Worm (Caenorhabditis elegans) whole organism, young adult: ENCODE results near the gene trxr-1.
A peak's percentile ranks its signal among the peaks of the same experiment; 100 is the strongest.

Experiments used
- B0019.2 ChIP-seq: fragments of 200-800 bp; sonication (Bioruptor generic); conservative IDR thresholded peaks from 2 replicates; pipeline ENCODE4 v1.3.6; 2022; ENCODE audit warnings: missing genetic modification reagents, missing genetic modification characterization, missing compliant biosample characterization
- B0035.1 ChIP-seq: sonication (generic microtip); optimal IDR thresholded peaks from 2 replicates; lab custom pipeline; 2016; ENCODE audit warnings: missing genetic modification characterization, mild to moderate bottlenecking, missing compliant biosample characterization, missing genotype, missing genetic modification reagents
- C06A6.2 ChIP-seq: fragments of 200-800 bp; sonication (Bioruptor generic); conservative IDR thresholded peaks from 2 replicates; pipeline ENCODE4 v1.3.6; 2022; ENCODE audit warnings: missing genetic modification characterization, missing compliant biosample characterization
- D2030.7 ChIP-seq: fragments of 200-800 bp; sonication (Bioruptor generic); IDR thresholded peaks from 2 replicates; pipeline ENCODE4 v1.3.6; 2022; ENCODE audit warnings: missing genetic modification reagents, missing genetic modification characterization, missing compliant biosample characterization
- F23B12.7 ChIP-seq: sonication (generic microtip); optimal IDR thresholded peaks from 2 replicates; lab custom pipeline; 2017; ENCODE audit warnings: missing genetic modification characterization, mild to moderate bottlenecking, missing compliant biosample characterization, antibody characterized with exemption, moderate library complexity; ENCODE audit not compliant: insufficient read depth
- F39B2.1 ChIP-seq: fragments of 200-800 bp; sonication (Bioruptor generic); IDR thresholded peaks from 2 replicates; pipeline ENCODE4 v1.3.6; 2022; ENCODE audit warnings: missing genetic modification reagents, missing genetic modification characterization, missing compliant biosample characterization
- F55B11.4 ChIP-seq: sonication (generic microtip); optimal IDR thresholded peaks from 2 replicates; lab custom pipeline; 2016; ENCODE audit warnings: missing compliant biosample characterization, missing genetic modification characterization, borderline replicate concordance; ENCODE audit not compliant: insufficient read depth
- Y53F4B.3 ChIP-seq: fragments of 200-800 bp; sonication (Bioruptor generic); IDR thresholded peaks from 2 replicates; pipeline ENCODE4 v1.3.6; 2022; ENCODE audit warnings: missing genetic modification reagents, missing genetic modification characterization, missing compliant biosample characterization
- Y79H2A.3 ChIP-seq: fragments of 200-800 bp; sonication (Bioruptor generic); conservative IDR thresholded peaks from 2 replicates; pipeline ENCODE4 v1.3.6; 2022; ENCODE audit warnings: missing genetic modification reagents, missing genetic modification characterization, missing compliant biosample characterization
- ama-1 ChIP-seq, 3 experiments: fragments of 150-350 bp in 1 of 3; sonication (generic microtip) in 2 of 3; optimal IDR thresholded peaks; 2 replicates each; lab custom pipeline; 2014 to 2018; ENCODE audit warnings: missing biosample characterization in 2 of 3, missing genetic modification characterization in 2 of 3, missing genetic modification reagents in 2 of 3
- atf-7 ChIP-seq: sonication (generic microtip); optimal IDR thresholded peaks from 2 replicates; lab custom pipeline; 2017; ENCODE audit warnings: mild to moderate bottlenecking, missing genetic modification characterization, missing compliant biosample characterization
- ccch-3 ChIP-seq: fragments of 200-800 bp; sonication (Bioruptor generic); optimal IDR thresholded peaks from 2 replicates; lab custom pipeline; 2018; ENCODE audit warnings: mild to moderate bottlenecking, missing genetic modification characterization, missing compliant biosample characterization
- cebp-1 ChIP-seq, 2 experiments: fragments of 200-800 bp in 1 of 2; sonication (Bioruptor generic) in 1 of 2; sonication (generic microtip) in 1 of 2; IDR thresholded peaks in 1 of 2; optimal IDR thresholded peaks in 1 of 2; 2 replicates each; pipeline versions ENCODE4 v1.3.6 to Lab custom; 2017 to 2022; ENCODE audit warnings: missing compliant biosample characterization in 2 of 2, missing genetic modification characterization in 2 of 2, mild to moderate bottlenecking in 1 of 2, missing genetic modification reagents in 1 of 2, moderate library complexity in 1 of 2
- ceh-100 ChIP-seq: fragments of 200-800 bp; sonication (Bioruptor generic); IDR thresholded peaks from 2 replicates; pipeline ENCODE4 v1.3.6; 2022; ENCODE audit warnings: missing genetic modification reagents, missing genetic modification characterization, missing compliant biosample characterization
- ceh-40 ChIP-seq: fragments of 200-800 bp; sonication (Bioruptor generic); IDR thresholded peaks from 2 replicates; pipeline ENCODE4 v1.3.6; 2022; ENCODE audit warnings: missing genetic modification characterization, missing compliant biosample characterization
- ceh-79 ChIP-seq: sonication (generic microtip); optimal IDR thresholded peaks from 2 replicates; lab custom pipeline; 2017; ENCODE audit warnings: mild to moderate bottlenecking, missing genetic modification characterization, missing compliant biosample characterization
- chd-7 ChIP-seq: sonication (generic microtip); optimal IDR thresholded peaks from 2 replicates; lab custom pipeline; 2016; ENCODE audit warnings: mild to moderate bottlenecking, missing genetic modification characterization, moderate library complexity, missing compliant biosample characterization
- die-1 ChIP-seq: sonication (generic microtip); optimal IDR thresholded peaks from 2 replicates; lab custom pipeline; 2016; ENCODE audit warnings: missing genotype, mild to moderate bottlenecking, missing genetic modification characterization, missing compliant biosample characterization
- egrh-3 ChIP-seq: fragments of 200-800 bp; sonication (Bioruptor generic); IDR thresholded peaks from 2 replicates; pipeline ENCODE4 v1.3.6; 2022; ENCODE audit warnings: missing genetic modification reagents, missing genetic modification characterization, missing compliant biosample characterization
- hmg-1.2 ChIP-seq: fragments of 200-800 bp; sonication (Bioruptor generic); IDR thresholded peaks from 2 replicates; pipeline ENCODE4 v1.3.6; 2022; ENCODE audit warnings: missing genetic modification reagents, missing genetic modification characterization, missing compliant biosample characterization
- lag-1 ChIP-seq: fragments of 200-800 bp; sonication (Bioruptor generic); IDR thresholded peaks from 2 replicates; pipeline ENCODE4 v1.3.6; 2022; ENCODE audit warnings: missing genetic modification reagents, missing genetic modification characterization, missing compliant biosample characterization
- lin-26 ChIP-seq: fragments of 200-800 bp; sonication (Bioruptor generic); IDR thresholded peaks from 2 replicates; pipeline ENCODE4 v1.3.6; 2022; ENCODE audit warnings: missing genetic modification reagents, missing genetic modification characterization, missing compliant biosample characterization
- lin-35 ChIP-seq, 3 experiments: fragments of 150-350 bp in 2 of 3; sonication (generic microtip) in 1 of 3; optimal IDR thresholded peaks; 2 replicates each; lab custom pipeline; 2014 to 2018; ENCODE audit warnings: missing biosample characterization in 3 of 3, missing genetic modification characterization in 3 of 3, missing genetic modification reagents in 3 of 3
- lsy-27 ChIP-seq: sonication (generic microtip); optimal IDR thresholded peaks from 2 replicates; lab custom pipeline; 2017; ENCODE audit warnings: missing genetic modification characterization, mild to moderate bottlenecking, missing compliant biosample characterization, antibody characterized with exemption, missing genotype, borderline replicate concordance; ENCODE audit not compliant: insufficient read depth
- madf-3 ChIP-seq: fragments of 200-800 bp; sonication (Bioruptor generic); IDR thresholded peaks from 2 replicates; pipeline ENCODE4 v1.3.6; 2022; ENCODE audit warnings: missing genetic modification reagents, missing genetic modification characterization, missing compliant biosample characterization
- mel-28 ChIP-seq: sonication (generic microtip); optimal IDR thresholded peaks from 2 replicates; lab custom pipeline; 2016; ENCODE audit warnings: borderline replicate concordance, mild to moderate bottlenecking, missing genetic modification characterization, missing compliant biosample characterization
- mes-4 ChIP-seq: sonication (generic microtip); optimal IDR thresholded peaks from 2 replicates; lab custom pipeline; 2016; ENCODE audit warnings: missing genotype, missing genetic modification characterization, missing compliant biosample characterization
- nhr-80 ChIP-seq: sonication (generic microtip); optimal IDR thresholded peaks from 2 replicates; lab custom pipeline; 2016; ENCODE audit warnings: missing genetic modification characterization, missing compliant biosample characterization
- nhr-90 ChIP-seq: sonication (generic microtip); optimal IDR thresholded peaks from 2 replicates; lab custom pipeline; 2016; ENCODE audit warnings: missing genotype, mild to moderate bottlenecking, missing genetic modification characterization, missing compliant biosample characterization
- snpc-4 ChIP-seq, 5 experiments: fragments of 150-350 bp in 1 of 5; sonication (generic microtip) in 4 of 5; optimal IDR thresholded peaks; 2 replicates each; lab custom pipeline; 2014 to 2018; ENCODE audit warnings: missing genetic modification characterization in 5 of 5, missing biosample characterization in 3 of 5, antibody characterized with exemption in 2 of 5, mild to moderate bottlenecking in 2 of 5, missing compliant biosample characterization in 2 of 5, missing genotype in 2 of 5, moderate library complexity in 2 of 5, missing genetic modification reagents in 1 of 5
- sptf-2 ChIP-seq: fragments of 200-800 bp; sonication (Bioruptor generic); optimal IDR thresholded peaks from 2 replicates; lab custom pipeline; 2018; ENCODE audit warnings: mild to moderate bottlenecking, missing genetic modification characterization, missing compliant biosample characterization
- xnd-1 ChIP-seq: sonication (generic microtip); optimal IDR thresholded peaks from 2 replicates; lab custom pipeline; 2016; ENCODE audit warnings: missing genotype, missing genetic modification reagents, missing genetic modification characterization, missing compliant biosample characterization
- zfh-2 ChIP-seq: fragments of 200-800 bp; sonication (Bioruptor generic); conservative IDR thresholded peaks from 2 replicates; pipeline ENCODE4 v1.3.6; 2022; ENCODE audit warnings: missing genetic modification reagents, missing genetic modification characterization, missing compliant biosample characterization
- ztf-18 ChIP-seq: sonication (generic microtip); optimal IDR thresholded peaks from 2 replicates; lab custom pipeline; 2016; ENCODE audit warnings: missing genotype, mild to moderate bottlenecking, missing genetic modification characterization, missing compliant biosample characterization
- ztf-26 ChIP-seq: sonication (generic microtip); optimal IDR thresholded peaks from 2 replicates; lab custom pipeline; 2017; ENCODE audit warnings: missing genetic modification characterization, missing compliant biosample characterization
- ztf-28 ChIP-seq: fragments of 200-800 bp; sonication (Bioruptor generic); IDR thresholded peaks from 2 replicates; pipeline ENCODE4 v1.3.6; 2022; ENCODE audit warnings: missing genetic modification reagents, missing genetic modification characterization, missing compliant biosample characterization
- ztf-6 ChIP-seq: fragments of 200-800 bp; sonication (Bioruptor generic); IDR thresholded peaks from 2 replicates; pipeline ENCODE4 v1.3.6; 2022; ENCODE audit warnings: missing genetic modification reagents, missing genetic modification characterization, missing compliant biosample characterization

Gene trxr-1

DNA sequence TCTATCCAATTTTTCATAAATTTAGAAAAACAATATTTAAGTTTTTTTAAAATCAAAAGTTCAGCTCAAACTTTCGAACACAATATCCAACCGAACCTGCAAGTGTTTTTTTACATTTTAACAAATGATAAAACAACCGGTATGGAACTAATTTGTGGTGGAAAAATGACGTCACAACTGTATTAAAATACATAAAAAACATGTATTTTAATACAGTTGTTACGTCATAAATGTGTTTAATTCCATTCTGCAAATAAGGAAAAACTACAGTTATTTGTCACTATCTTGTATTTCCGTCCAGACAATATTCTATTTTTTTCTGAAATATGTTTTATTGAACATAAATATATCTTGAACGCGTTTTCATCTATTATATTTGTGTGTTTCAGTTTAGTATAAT lies 460 bp downstream of the trxr-1 start:
- TF ChIP-seq ceh-100 (no peak), madf-3 (GFP tag; lab: Robert Waterston, UW) (no peak), mes-4 (tag; lab: Kevin White, UChicago) (no peak), ama-1 (optimal IDR thresholded peaks at IDR 0.05; lab: Kevin White, UChicago) (no peak), ama-1 (GFP tag; optimal IDR thresholded peaks at IDR 0.05; lab: Kevin White, UChicago) (no peak), xnd-1 (tag; lab: Kevin White, UChicago) (no peak), F23B12.7 (tag; lab: Kevin White, UChicago) (no peak), lag-1 (no peak), die-1 (tag; lab: Kevin White, UChicago) (no peak), ztf-28 (GFP tag; lab: Robert Waterston, UW) (no peak)

- TF ChIP-seq zfh-2 (GFP tag; lab: Robert Waterston, UW) (peak; percentile 79), sptf-2 (GFP tag; lab: Kevin White, UChicago) (no peak), lin-26 (GFP tag; lab: Robert Waterston, UW) (no peak), ceh-40 (GFP tag; lab: Robert Waterston, UW) (no peak), ztf-18 (tag; lab: Kevin White, UChicago) (no peak), F55B11.4 (tag; lab: Kevin White, UChicago) (no peak), ccch-3 (GFP tag; lab: Kevin White, UChicago) (no peak), atf-7 (tag; lab: Kevin White, UChicago) (no peak), egrh-3 (peak; percentile 41; the same call in 1 of the 2 replicates), snpc-4 (GFP tag; optimal IDR thresholded peaks at IDR 0.05; lab: Kevin White, UChicago) (no peak), snpc-4 (tag; optimal IDR thresholded peaks at IDR 0.05; lab: Kevin White, UChicago) (peak in 1 of 4 experiments; percentile 5)
- TF ChIP-seq, all 124 proteins: peak for 3
Measured at ce11 chrIV:7012731-7013445, 1.1 kb downstream of the trxr-1 start.

DNA sequence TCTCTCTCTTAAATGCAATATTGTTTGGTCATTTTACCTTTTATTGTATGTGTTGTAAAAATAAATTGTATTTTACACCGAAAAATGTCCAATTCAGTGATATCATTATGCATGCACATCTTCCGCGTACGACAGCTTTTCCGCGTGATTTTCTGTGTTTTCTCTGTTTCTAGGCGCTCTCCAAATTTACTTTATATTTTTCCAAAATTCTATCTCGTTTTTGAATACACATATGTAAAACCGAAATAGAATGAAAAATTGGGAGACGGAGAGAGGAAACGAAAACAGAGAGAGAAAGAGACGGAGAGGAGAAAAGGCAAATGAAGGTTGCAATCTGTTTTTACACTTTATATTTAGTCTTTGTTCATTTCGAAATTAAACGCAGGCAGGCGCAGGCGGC lies 4.7 kb downstream of the trxr-1 start:
- no peak for TF ChIP-seq cebp-1 (GFP tag; IDR thresholded peaks at IDR 0.05; lab: Robert Waterston, UW)
- peak; percentile 54 for TF ChIP-seq cebp-1 (tag; optimal IDR thresholded peaks at IDR 0.05; lab: Kevin White, UChicago)
- TF ChIP-seq D2030.7 (GFP tag; lab: Robert Waterston, UW) = no peak
- TF ChIP-seq F39B2.1 (GFP tag; lab: Robert Waterston, UW) = no peak
- no peak for TF ChIP-seq ztf-26 (tag; lab: Kevin White, UChicago)
- peak; percentile 9 for TF ChIP-seq nhr-80
- peak; percentile 41; the same call in 1 of the 2 replicates for TF ChIP-seq hmg-1.2 (GFP tag; lab: Robert Waterston, UW)
- TF ChIP-seq lin-35 (GFP tag; optimal IDR thresholded peaks at IDR 0.05; lab: Kevin White, UChicago) = no peak

DNA sequence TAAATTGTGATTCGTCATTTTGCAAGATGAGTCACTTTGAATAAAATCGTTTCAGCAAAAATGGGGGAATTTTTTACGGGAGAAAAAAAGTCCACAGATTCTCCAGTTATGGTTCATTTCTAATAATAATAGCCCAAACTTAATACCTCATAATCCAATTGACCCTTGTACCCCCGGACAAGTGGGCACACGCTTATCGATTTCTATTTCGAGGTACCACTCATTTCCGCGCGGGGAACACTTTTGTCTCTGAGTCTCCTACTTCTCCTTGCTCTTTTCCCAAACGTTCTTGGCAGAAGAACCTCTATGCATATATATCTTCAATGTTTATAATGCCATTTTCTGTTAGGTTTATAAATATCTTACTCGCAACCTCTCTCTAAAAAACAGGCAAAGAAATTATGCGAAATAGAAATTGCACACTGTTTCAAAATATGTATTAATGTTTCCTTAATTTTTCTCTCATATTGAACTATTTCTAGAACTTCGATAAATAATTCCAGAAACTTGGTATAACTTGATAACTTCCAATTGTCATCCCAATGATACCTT lies 5.4 kb downstream of the trxr-1 start, which contains the start of gene gldi-4:
TSS of gene gldi-4 (plus strand) at position 502 of the 552 bp plus-strand sequence.
- TF ChIP-seq ceh-100 (no peak), ceh-79 (tag; lab: Kevin White, UChicago) (no peak), B0019.2 (GFP tag; lab: Robert Waterston, UW) (no peak), ccch-3 (GFP tag; lab: Kevin White, UChicago) (no peak), ztf-6 (GFP tag; lab: Robert Waterston, UW) (no peak), mel-28 (tag; lab: Kevin White, UChicago) (no peak), B0035.1 (tag; lab: Kevin White, UChicago) (no peak), Y79H2A.3 (GFP tag; lab: Robert Waterston, UW) (no peak), C06A6.2 (GFP tag; lab: Robert Waterston, UW) (no peak), nhr-90 (tag; lab: Kevin White, UChicago) (no peak), chd-7 (tag; lab: Kevin White, UChicago) (no peak), lsy-27 (tag; lab: Kevin White, UChicago) (no peak), Y53F4B.3 (GFP tag; lab: Robert Waterston, UW) (no peak)
